Worm (Caenorhabditis elegans): Measurements from ENCODE around the gene cchl-1.
A peak's percentile ranks its signal among the peaks of the same experiment; 100 is the strongest.

The cchl-1 gene

DNA sequence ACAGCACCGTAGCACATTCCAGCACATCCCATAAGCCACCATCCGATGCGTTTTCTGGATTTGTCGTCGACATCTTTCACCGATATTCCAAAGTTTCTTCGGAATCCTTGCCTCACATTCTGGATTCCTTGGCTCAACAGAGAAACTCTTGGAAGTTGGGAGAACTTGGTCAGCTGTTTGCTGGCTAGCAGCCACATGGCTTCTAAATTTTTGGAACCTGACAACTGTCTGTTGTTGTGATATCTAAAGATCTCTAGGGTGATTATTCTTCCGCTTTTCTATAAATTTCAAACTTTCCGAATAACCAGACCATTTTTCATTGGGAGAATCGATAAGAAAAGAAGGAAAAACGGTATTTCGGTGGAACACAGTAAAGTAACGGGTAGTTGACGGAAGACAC lies 1.4 kb downstream of the cchl-1 start, which contains the start of gene cox-15:
cox-15 (minus strand) TSS at position 202 of the 400 bp plus-strand sequence.
- TF ChIP-seq hlh-1 (tag; optimal IDR thresholded peaks at IDR 0.05) (peak; percentile 98), sptf-1 (tag; optimal IDR thresholded peaks at IDR 0.05) (no peak), ztf-11 (tag; optimal IDR thresholded peaks at IDR 0.05) (no peak), nhr-76 (tag; optimal IDR thresholded peaks at IDR 0.05) (no peak), lin-13 (tag; optimal IDR thresholded peaks at IDR 0.05) (no peak)

DNA sequence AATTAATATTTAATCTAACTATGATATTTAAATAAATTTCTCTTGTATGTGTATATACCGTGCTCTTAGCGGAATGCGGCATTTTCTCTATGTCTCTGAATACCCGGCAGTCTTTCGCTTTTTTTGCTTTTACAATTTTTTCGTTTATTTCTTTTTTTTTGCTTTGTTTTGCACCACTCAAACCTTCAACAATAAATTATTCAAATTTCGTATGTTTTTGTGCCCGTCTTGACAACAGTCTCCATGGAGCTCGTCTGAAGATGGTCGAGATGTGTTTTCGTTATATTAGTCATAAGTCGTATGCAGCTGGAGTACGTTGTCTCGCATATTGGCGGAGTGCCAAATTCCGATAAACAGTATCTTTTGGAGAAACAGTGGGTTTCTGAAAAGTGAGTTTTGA lies 9.8 kb downstream of the cchl-1 start, which contains the start of gene T06D8.2:
T06D8.2 (plus strand) TSS at position 301 of the 400 bp plus-strand sequence.
- TF ChIP-seq ces-1 (GFP tag; optimal IDR thresholded peaks at IDR 0.05) (no peak), blmp-1 (tag; optimal IDR thresholded peaks at IDR 0.05) (no peak), tbx-8 (GFP tag; optimal IDR thresholded peaks at IDR 0.05) (no peak), unc-120 (tag; optimal IDR thresholded peaks at IDR 0.05; ENCODE audit: poor library complexity, severe bottlenecking) (no peak), elt-3 (tag; optimal IDR thresholded peaks at IDR 0.05) (no peak), ceh-43 (GFP tag; optimal IDR thresholded peaks at IDR 0.05) (no peak), nhr-76 (tag; optimal IDR thresholded peaks at IDR 0.05) (no peak), cnd-1 (tag; optimal IDR thresholded peaks at IDR 0.05) (no peak), lin-13 (tag; optimal IDR thresholded peaks at IDR 0.05) (no peak)

DNA sequence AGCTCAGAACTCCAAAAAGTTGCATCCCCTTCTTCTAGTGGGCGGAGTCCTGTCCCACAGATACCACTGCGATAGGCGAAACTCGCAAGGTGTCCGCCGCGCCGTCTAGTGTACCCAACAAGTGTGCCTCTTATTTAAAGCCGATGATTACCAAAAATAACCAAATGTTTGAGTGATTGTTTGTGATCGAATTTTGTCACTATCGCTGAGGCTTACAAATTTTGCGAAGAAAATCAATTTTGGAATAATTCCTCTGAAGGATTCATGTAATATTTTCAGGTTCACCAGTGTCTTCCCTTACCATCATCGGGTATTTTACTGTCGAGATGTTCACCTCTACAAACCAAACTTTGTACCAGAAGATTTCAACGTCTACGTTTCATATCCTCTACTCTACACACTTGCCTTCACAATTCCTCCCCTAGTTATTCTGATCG lies 12.1 kb downstream of the cchl-1 start:
- no peak for TF ChIP-seq zip-8 (tag; optimal IDR thresholded peaks at IDR 0.05)
- peak; percentile 12 for TF ChIP-seq drap-1 (GFP tag; optimal IDR thresholded peaks at IDR 0.05)
- TF ChIP-seq ceh-83 (GFP tag; optimal IDR thresholded peaks at IDR 0.05), result no peak
- TF ChIP-seq unc-120 (tag; optimal IDR thresholded peaks at IDR 0.05; ENCODE audit: poor library complexity, severe bottlenecking), result peak; percentile 1
- TF ChIP-seq ztf-11 (tag; optimal IDR thresholded peaks at IDR 0.05), result no peak
- TF ChIP-seq ceh-39 (tag; optimal IDR thresholded peaks at IDR 0.05), result peak; percentile 15
- TF ChIP-seq ces-1 (GFP tag; optimal IDR thresholded peaks at IDR 0.05), result peak; percentile 43
- TF ChIP-seq tbx-8 (GFP tag; optimal IDR thresholded peaks at IDR 0.05), result no peak
- TF ChIP-seq mep-1 (tag; optimal IDR thresholded peaks at IDR 0.05), result peak; percentile 10
- peak; percentile 25 for TF ChIP-seq sptf-1 (tag; optimal IDR thresholded peaks at IDR 0.05)
- peak; percentile 7 for TF ChIP-seq lsy-2 (tag; optimal IDR thresholded peaks at IDR 0.05)

DNA sequence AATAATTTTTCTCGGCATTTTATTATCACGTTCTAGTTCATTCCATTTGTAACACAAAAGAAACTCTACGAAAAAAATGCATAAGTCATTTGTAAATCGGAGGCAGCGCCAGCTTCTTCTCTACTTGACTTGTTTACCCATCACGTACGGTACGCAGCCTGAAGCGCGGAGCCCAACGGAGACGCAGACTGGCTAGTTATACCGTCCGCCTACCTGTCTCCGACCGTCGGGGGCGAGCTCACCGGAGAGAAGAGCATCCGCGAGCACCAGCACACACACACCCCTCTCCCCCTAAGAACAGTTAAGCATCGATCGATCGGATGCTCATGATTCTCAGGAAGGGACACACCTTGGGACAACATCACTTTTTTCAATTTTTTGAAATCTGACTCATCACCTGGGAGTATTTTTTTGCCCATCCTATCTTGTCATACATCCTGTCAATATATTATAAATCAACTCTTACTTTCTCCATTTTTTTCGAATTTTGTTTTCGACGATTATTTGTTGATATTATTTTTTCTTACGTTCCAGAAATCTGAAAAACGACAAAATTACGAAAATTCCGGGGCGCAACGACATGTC lies 14.3 kb downstream of the cchl-1 start, which contains the start of gene plpr-1:
plpr-1 (plus strand) TSS at position 535 of the 585 bp plus-strand sequence.
- no peak for TF ChIP-seq zip-8 (tag; optimal IDR thresholded peaks at IDR 0.05)
- TF ChIP-seq pha-4 (tag; optimal IDR thresholded peaks at IDR 0.05), result peak; percentile 67

DNA sequence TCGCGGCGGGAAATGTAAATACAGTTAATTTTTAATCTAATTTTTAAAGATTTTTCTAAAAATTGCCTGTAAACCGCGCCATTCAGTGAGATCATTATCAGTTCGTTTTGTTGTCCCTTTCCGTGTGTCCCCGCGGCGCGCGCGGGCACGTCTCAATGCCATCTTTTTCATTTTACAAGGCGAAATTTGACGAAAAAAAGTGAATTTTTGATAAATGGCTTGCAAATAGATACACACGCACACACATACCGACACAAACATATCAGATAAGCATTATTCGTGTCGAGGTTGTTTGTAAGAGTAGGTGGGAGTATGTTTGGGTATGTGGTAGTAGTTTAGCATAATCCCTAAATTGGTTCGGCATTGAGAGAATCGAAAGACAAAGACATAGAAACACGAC lies 30.4 kb downstream of the cchl-1 start:
- TF ChIP-seq zip-8 (tag; optimal IDR thresholded peaks at IDR 0.05), result no peak

DNA sequence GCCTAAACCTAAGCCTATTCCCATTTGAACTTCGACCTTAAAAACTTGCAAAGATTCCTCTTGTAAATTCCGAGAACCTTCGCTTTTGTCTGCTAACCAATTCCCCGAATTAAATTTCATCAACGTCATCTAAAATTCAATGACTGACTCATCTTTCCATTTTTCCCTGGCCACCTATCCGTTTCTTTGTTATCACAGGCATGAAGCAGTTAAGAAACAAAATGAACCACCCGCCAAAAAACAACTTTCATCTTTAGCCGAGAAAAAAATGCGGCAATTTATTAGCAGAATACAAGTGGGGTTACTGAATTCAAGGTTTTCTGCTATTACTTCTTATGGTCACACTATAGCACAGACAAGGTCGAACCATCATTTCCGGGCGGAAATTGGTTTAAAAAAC lies 31.5 kb downstream of the cchl-1 start:
- no peak for TF ChIP-seq mab-5 (tag; optimal IDR thresholded peaks at IDR 0.05)
- TF ChIP-seq unc-120 (tag; optimal IDR thresholded peaks at IDR 0.05; ENCODE audit: poor library complexity, severe bottlenecking), result no peak
- no peak for TF ChIP-seq M03D4.4 (tag; optimal IDR thresholded peaks at IDR 0.05)
- no peak for TF ChIP-seq ces-1 (GFP tag; optimal IDR thresholded peaks at IDR 0.05)
- TF ChIP-seq flh-1 (GFP tag; optimal IDR thresholded peaks at IDR 0.05), result no peak
- no peak for TF ChIP-seq ham-2 (GFP tag; optimal IDR thresholded peaks at IDR 0.05)
- no peak for TF ChIP-seq ceh-43 (GFP tag; optimal IDR thresholded peaks at IDR 0.05)
- no peak for TF ChIP-seq ztf-11 (tag; optimal IDR thresholded peaks at IDR 0.05)
- TF ChIP-seq zip-8 (tag; optimal IDR thresholded peaks at IDR 0.05), result no peak
- no peak for TF ChIP-seq elt-1 (tag; optimal IDR thresholded peaks at IDR 0.05; ENCODE audit: borderline replicate concordance, insufficient read depth)
- TF ChIP-seq ceh-39 (tag; optimal IDR thresholded peaks at IDR 0.05), result no peak
- no peak for TF ChIP-seq snpc-4 (tag; optimal IDR thresholded peaks at IDR 0.05)
- TF ChIP-seq blmp-1 (tag; optimal IDR thresholded peaks at IDR 0.05), result no peak
- no peak for TF ChIP-seq lin-32 (GFP tag; optimal IDR thresholded peaks at IDR 0.05)
- no peak for TF ChIP-seq lsy-2 (tag; optimal IDR thresholded peaks at IDR 0.05)
- TF ChIP-seq hlh-1 (tag; optimal IDR thresholded peaks at IDR 0.05), result no peak
- TF ChIP-seq mep-1 (tag; optimal IDR thresholded peaks at IDR 0.05), result no peak
- TF ChIP-seq sem-2 (GFP tag; optimal IDR thresholded peaks at IDR 0.05), result no peak
- TF ChIP-seq lin-13 (tag; optimal IDR thresholded peaks at IDR 0.05), result no peak

Data from whole organism, mixed stage, embryonic.